Worm (Caenorhabditis elegans) whole organism, L1 larva: ENCODE measurements around the gene pola-1.
A peak's percentile ranks its signal among the peaks of the same experiment; 100 is the strongest.

Source experiments
- C16A3.4 ChIP-seq: fragments of 150-350 bp; optimal IDR thresholded peaks from 2 replicates; lab custom pipeline; 2014; ENCODE audit warnings: missing biosample characterization, missing genetic modification characterization
- C34B4.2 ChIP-seq: sonication (generic microtip); optimal IDR thresholded peaks from 2 replicates; lab custom pipeline; 2017; ENCODE audit warnings: mild to moderate bottlenecking, missing genetic modification characterization, missing compliant biosample characterization
- F16B12.6 ChIP-seq: fragments of 150-350 bp; optimal IDR thresholded peaks from 2 replicates; lab custom pipeline; 2014; ENCODE audit warnings: missing biosample characterization, missing genetic modification characterization
- alr-1 ChIP-seq: fragments of 200-800 bp; sonication (Bioruptor generic); optimal IDR thresholded peaks from 2 replicates; lab custom pipeline; 2018; ENCODE audit warnings: borderline replicate concordance, mild to moderate bottlenecking, missing genetic modification characterization, missing compliant biosample characterization
- ceh-88 ChIP-seq: fragments of 200-800 bp; sonication (Bioruptor generic); IDR thresholded peaks from 2 replicates; pipeline ENCODE4 v1.3.6; 2022; ENCODE audit warnings: missing genetic modification characterization, missing compliant biosample characterization
- ces-1 ChIP-seq: fragments of 150-350 bp; optimal IDR thresholded peaks from 2 replicates; lab custom pipeline; 2014; ENCODE audit warnings: missing biosample characterization, missing genetic modification reagents, missing genetic modification characterization
- dsc-1 ChIP-seq: sonication (generic microtip); optimal IDR thresholded peaks from 2 replicates; lab custom pipeline; 2016; ENCODE audit warnings: mild to moderate bottlenecking, missing genetic modification characterization, missing compliant biosample characterization
- efl-1 ChIP-seq, 4 experiments: fragments of 150-350 bp; optimal IDR thresholded peaks in 3 of 4; peaks in 1 of 4; 1 replicate in 1 of 4; 2 replicates in 3 of 4; lab custom pipeline; 2014; ENCODE audit warnings: missing biosample characterization in 2 of 4, missing genetic modification characterization in 2 of 4, missing genetic modification reagents in 2 of 4
- egl-27 ChIP-seq, 2 experiments: fragments of 150-350 bp in 1 of 2; sonication (generic microtip); optimal IDR thresholded peaks; 3 replicates each; lab custom pipeline; 2017 to 2018; ENCODE audit warnings: missing biosample characterization in 2 of 2, missing genetic modification characterization in 2 of 2, missing genetic modification reagents in 2 of 2
- elt-2 ChIP-seq: sonication (generic microtip); optimal IDR thresholded peaks from 2 replicates; lab custom pipeline; 2016; ENCODE audit warnings: missing genetic modification characterization, mild to moderate bottlenecking, inconsistent platforms, missing compliant biosample characterization, missing genetic modification reagents
- elt-3 ChIP-seq, 6 experiments: fragments of 150-350 bp in 1 of 6; sonication (generic microtip); optimal IDR thresholded peaks; 2 replicates each; lab custom pipeline; 2017 to 2018; ENCODE audit warnings: missing biosample characterization in 6 of 6, missing genetic modification characterization in 6 of 6, inconsistent platforms in 1 of 6
- fkh-10 ChIP-seq: sonication (generic microtip); optimal IDR thresholded peaks from 2 replicates; lab custom pipeline; 2017; ENCODE audit warnings: missing biosample characterization, missing genetic modification reagents, missing genetic modification characterization
- fkh-4 ChIP-seq: sonication (generic microtip); optimal IDR thresholded peaks from 2 replicates; lab custom pipeline; 2016; ENCODE audit warnings: missing compliant biosample characterization, missing genetic modification characterization, borderline replicate concordance
- grh-1 ChIP-seq: fragments of 200-800 bp; sonication (Bioruptor generic); IDR thresholded peaks from 2 replicates; pipeline ENCODE4 v1.3.6; 2022; ENCODE audit warnings: missing genetic modification reagents, missing genetic modification characterization, missing compliant biosample characterization
- hlh-4 ChIP-seq: sonication (generic microtip); optimal IDR thresholded peaks from 2 replicates; lab custom pipeline; 2016; ENCODE audit warnings: mild to moderate bottlenecking, missing genetic modification characterization, missing compliant biosample characterization
- hpl-2 ChIP-seq: fragments of 150-350 bp; optimal IDR thresholded peaks from 2 replicates; lab custom pipeline; 2014; ENCODE audit warnings: missing biosample characterization, missing genetic modification reagents, missing genetic modification characterization
- lin-13 ChIP-seq: fragments of 150-350 bp; optimal IDR thresholded peaks from 2 replicates; lab custom pipeline; 2014; ENCODE audit warnings: missing biosample characterization, missing genetic modification reagents, missing genetic modification characterization
- lin-14 ChIP-seq: fragments of 200-800 bp; sonication (Bioruptor generic); optimal IDR thresholded peaks from 2 replicates; lab custom pipeline; 2018; ENCODE audit warnings: mild to moderate bottlenecking, missing genetic modification characterization, moderate library complexity, missing compliant biosample characterization
- lin-15B ChIP-seq: fragments of 150-350 bp; sonication (generic microtip); optimal IDR thresholded peaks from 3 replicates; lab custom pipeline; 2014; ENCODE audit warnings: missing biosample characterization, missing genetic modification characterization
- lin-39 ChIP-seq: fragments of 150-350 bp; optimal IDR thresholded peaks from 2 replicates; lab custom pipeline; 2014; ENCODE audit warnings: missing biosample characterization, missing genetic modification reagents, missing genetic modification characterization
- lsy-2 ChIP-seq, 2 experiments: fragments of 150-350 bp; optimal IDR thresholded peaks; 2 replicates each; lab custom pipeline; 2014; ENCODE audit warnings: missing biosample characterization in 2 of 2, missing genetic modification characterization in 2 of 2
- mab-9 ChIP-seq: fragments of 200-800 bp; sonication (Bioruptor generic); IDR thresholded peaks from 2 replicates; pipeline ENCODE4 v1.3.6; 2022; ENCODE audit warnings: missing genetic modification reagents, missing genetic modification characterization, missing compliant biosample characterization
- mep-1 ChIP-seq: fragments of 150-350 bp; optimal IDR thresholded peaks from 2 replicates; lab custom pipeline; 2014; ENCODE audit warnings: missing biosample characterization, missing genetic modification characterization
- nhr-11 ChIP-seq: fragments of 150-350 bp; optimal IDR thresholded peaks from 2 replicates; lab custom pipeline; 2014; ENCODE audit warnings: missing biosample characterization, missing genetic modification characterization
- nhr-12 ChIP-seq: sonication (generic microtip); optimal IDR thresholded peaks from 2 replicates; lab custom pipeline; 2017; ENCODE audit warnings: missing biosample characterization, missing genetic modification characterization
- nhr-47 ChIP-seq: sonication (generic microtip); optimal IDR thresholded peaks from 2 replicates; lab custom pipeline; 2016; ENCODE audit warnings: mild to moderate bottlenecking, missing genetic modification characterization, moderate library complexity, missing compliant biosample characterization
- nhr-76 ChIP-seq: sonication (generic microtip); optimal IDR thresholded peaks from 2 replicates; lab custom pipeline; 2017; ENCODE audit warnings: missing biosample characterization, missing genetic modification characterization
- nhr-77 ChIP-seq: fragments of 150-350 bp; optimal IDR thresholded peaks from 2 replicates; lab custom pipeline; 2014; ENCODE audit warnings: missing biosample characterization, missing genetic modification characterization
- nhr-84 ChIP-seq: sonication (generic microtip); optimal IDR thresholded peaks from 2 replicates; lab custom pipeline; 2017; ENCODE audit warnings: missing biosample characterization, missing genetic modification characterization
- nhr-85 ChIP-seq: sonication (generic microtip); peaks from one replicate; lab custom pipeline; 2016; ENCODE audit warnings: missing genetic modification characterization, inconsistent platforms, missing compliant biosample characterization
- nhr-90 ChIP-seq: sonication (generic microtip); optimal IDR thresholded peaks from 2 replicates; lab custom pipeline; 2016; ENCODE audit warnings: mild to moderate bottlenecking, missing genetic modification characterization, missing compliant biosample characterization; ENCODE audit not compliant: poor library complexity
- pqm-1 ChIP-seq: sonication (generic microtip); optimal IDR thresholded peaks from 3 replicates; lab custom pipeline; 2017; ENCODE audit warnings: missing biosample characterization, missing genetic modification characterization
- skn-1 ChIP-seq: fragments of 150-350 bp; optimal IDR thresholded peaks from 2 replicates; lab custom pipeline; 2014; ENCODE audit warnings: missing biosample characterization, missing genetic modification characterization
- snpc-4 ChIP-seq: fragments of 150-350 bp; optimal IDR thresholded peaks from 2 replicates; lab custom pipeline; 2014; ENCODE audit warnings: missing biosample characterization, missing genetic modification characterization
- snu-23 ChIP-seq: sonication (generic microtip); optimal IDR thresholded peaks from 2 replicates; lab custom pipeline; 2016; ENCODE audit warnings: missing genetic modification characterization, missing compliant biosample characterization
- sox-4 ChIP-seq: sonication (generic microtip); optimal IDR thresholded peaks from 2 replicates; lab custom pipeline; 2016; ENCODE audit warnings: missing genetic modification characterization, missing compliant biosample characterization
- sup-37 ChIP-seq: fragments of 200-800 bp; sonication (Bioruptor generic); optimal IDR thresholded peaks from 2 replicates; lab custom pipeline; 2018; ENCODE audit warnings: mild to moderate bottlenecking, missing genetic modification characterization, missing compliant biosample characterization
- tlp-1 ChIP-seq: fragments of 150-350 bp; optimal IDR thresholded peaks from 2 replicates; lab custom pipeline; 2014; ENCODE audit warnings: missing biosample characterization, missing genetic modification characterization
- unc-62 ChIP-seq: fragments of 150-350 bp; optimal IDR thresholded peaks from 2 replicates; lab custom pipeline; 2014; ENCODE audit warnings: missing biosample characterization, missing genetic modification reagents, missing genetic modification characterization
- unc-86 ChIP-seq: sonication (generic microtip); optimal IDR thresholded peaks from 2 replicates; lab custom pipeline; 2016; ENCODE audit warnings: missing genetic modification characterization, missing compliant biosample characterization
- vab-15 ChIP-seq: sonication (generic microtip); optimal IDR thresholded peaks from 2 replicates; lab custom pipeline; 2017; ENCODE audit warnings: missing genotype, mild to moderate bottlenecking, missing genetic modification characterization, missing compliant biosample characterization
- xbp-1 ChIP-seq: sonication (generic microtip); optimal IDR thresholded peaks from 2 replicates; lab custom pipeline; 2016; ENCODE audit warnings: missing genetic modification characterization, missing compliant biosample characterization
- zag-1 ChIP-seq: fragments of 150-350 bp; optimal IDR thresholded peaks from 2 replicates; lab custom pipeline; 2014; ENCODE audit warnings: missing biosample characterization, missing genetic modification characterization
- zip-4 ChIP-seq: fragments of 200-800 bp; sonication (Bioruptor generic); optimal IDR thresholded peaks from 2 replicates; lab custom pipeline; 2018; ENCODE audit warnings: mild to moderate bottlenecking, missing genetic modification characterization, moderate library complexity, missing compliant biosample characterization

pola-1 gene

DNA sequence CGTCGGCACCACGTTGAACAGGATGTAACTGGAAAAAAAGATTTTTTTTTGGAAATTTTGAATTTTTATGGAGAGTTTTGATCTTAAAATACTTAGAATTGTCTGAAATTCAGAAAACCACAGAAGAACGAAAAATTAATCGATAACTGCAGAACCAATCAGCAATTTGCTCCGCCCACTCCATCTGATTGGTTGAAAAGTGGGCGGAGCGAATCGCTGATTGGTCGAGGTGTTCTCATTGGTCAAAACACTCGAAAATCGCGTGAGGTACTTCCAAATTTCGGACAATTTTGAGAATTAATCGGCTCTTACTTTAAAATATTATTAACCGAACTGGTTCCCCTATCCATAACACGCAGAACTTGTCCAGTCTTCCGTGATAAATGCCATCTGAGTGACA is 46.6 kb upstream of the pola-1 start:
- TF ChIP-seq nhr-77 (tag; lab: Kevin White, UChicago): no peak
- TF ChIP-seq hpl-2 (GFP tag; lab: Kevin White, UChicago): no peak
- TF ChIP-seq efl-1 (optimal IDR thresholded peaks at IDR 0.05; lab: Kevin White, UChicago): no peak
- peak in 1 of 2 experiments; percentile 2 for TF ChIP-seq efl-1 (GFP tag; optimal IDR thresholded peaks at IDR 0.05 in 1 of 2; lab: Kevin White, UChicago)

DNA sequence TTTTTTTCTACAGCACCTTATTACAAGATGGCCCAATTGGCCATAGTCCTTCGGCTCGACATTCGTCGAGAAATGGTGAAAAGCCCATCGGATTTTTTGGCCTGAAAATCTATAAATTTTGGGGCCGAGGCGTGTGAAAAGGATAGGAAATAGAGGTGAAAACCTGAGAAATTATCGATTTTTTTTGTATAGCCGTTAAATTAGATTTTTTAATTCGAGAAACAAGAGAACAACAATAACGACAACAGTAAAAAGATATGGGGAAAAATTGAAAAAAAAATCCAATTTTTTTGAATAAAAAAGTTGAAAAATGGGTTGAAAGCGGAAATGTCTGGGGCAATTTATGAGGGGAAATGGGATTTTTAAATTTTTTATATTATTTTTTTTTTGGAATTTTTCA is 42.4 kb upstream of the pola-1 start, which contains the start of gene hmt-1:
Gene hmt-1, minus strand, starts transcription at position 101 of the 400 bp plus-strand sequence.
- no peak for TF ChIP-seq zag-1 (tag; lab: Kevin White, UChicago)
- TF ChIP-seq unc-62 (GFP tag; lab: Kevin White, UChicago): no peak
- TF ChIP-seq fkh-4 (tag; lab: Kevin White, UChicago): no peak
- no peak for TF ChIP-seq lin-39 (tag; lab: Kevin White, UChicago)
- TF ChIP-seq nhr-84 (tag; lab: Kevin White, UChicago): no peak
- TF ChIP-seq nhr-90: no peak
- TF ChIP-seq sup-37 (GFP tag; lab: Kevin White, UChicago): no peak
- TF ChIP-seq C34B4.2 (tag; lab: Kevin White, UChicago): no peak
- no peak for TF ChIP-seq snpc-4 (tag; lab: Kevin White, UChicago)
- no peak for TF ChIP-seq egl-27 (tag; optimal IDR thresholded peaks at IDR 0.05; lab: Kevin White, UChicago)
- TF ChIP-seq dsc-1 (tag; lab: Kevin White, UChicago): no peak
- no peak for TF ChIP-seq hlh-4 (tag; lab: Kevin White, UChicago)
- no peak for TF ChIP-seq lin-15B (tag; lab: Kevin White, UChicago)
- no peak for TF ChIP-seq ceh-88 (GFP tag; lab: Robert Waterston, UW)
- no peak for TF ChIP-seq nhr-76 (tag; lab: Kevin White, UChicago)
- TF ChIP-seq grh-1: no peak

DNA sequence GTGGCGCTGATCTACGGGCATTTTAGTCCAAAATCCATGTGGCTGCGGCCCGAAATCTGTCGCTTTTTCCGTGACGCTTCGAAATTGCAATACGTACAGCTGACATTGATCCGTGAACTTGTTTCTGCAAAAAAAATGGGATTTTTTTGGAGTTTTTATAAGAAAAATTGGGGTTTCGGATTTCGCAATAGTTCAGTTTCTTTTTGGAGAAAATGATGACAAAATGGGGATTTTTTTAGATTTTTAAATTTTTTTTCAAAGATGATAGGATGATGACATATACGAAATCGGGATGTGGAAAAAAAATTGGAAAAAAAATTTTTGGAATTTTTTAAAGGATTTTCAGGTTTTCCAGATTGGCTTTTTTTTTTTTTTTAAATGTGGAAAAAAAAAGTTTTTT is 41.0 kb upstream of the pola-1 start:
- TF ChIP-seq nhr-12 (tag; lab: Kevin White, UChicago) (no peak), ces-1 (no peak), pqm-1 (tag; lab: Kevin White, UChicago) (no peak), skn-1 (tag; lab: Kevin White, UChicago) (peak; percentile 66), zip-4 (GFP tag; lab: Kevin White, UChicago) (peak; percentile 14)

DNA sequence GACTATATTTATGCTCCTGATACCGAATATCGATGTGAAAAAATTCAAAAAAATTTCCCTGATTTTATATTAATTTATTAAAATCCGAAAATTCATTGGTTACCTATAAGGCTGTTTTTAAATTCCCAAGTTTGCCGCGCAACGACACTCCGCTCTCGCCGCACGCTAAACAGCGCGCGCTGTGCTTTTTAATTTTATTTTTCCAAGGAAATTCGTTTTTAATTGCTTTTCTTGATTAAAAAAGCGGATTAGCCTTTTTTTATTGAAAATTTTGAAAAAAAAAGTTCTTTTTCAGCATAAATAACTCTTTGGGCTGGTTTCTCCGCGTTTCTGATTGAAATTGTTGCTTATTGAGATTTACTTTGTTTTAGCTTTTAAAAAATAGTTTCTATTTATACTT is 34.9 kb upstream of the pola-1 start:
- TF ChIP-seq nhr-47 (tag; lab: Kevin White, UChicago) (no peak), skn-1 (tag; lab: Kevin White, UChicago) (no peak), mab-9 (no peak), efl-1 (optimal IDR thresholded peaks at IDR 0.05; lab: Kevin White, UChicago) (peak in 1 of 2 experiments; percentile 72), efl-1 (GFP tag; optimal IDR thresholded peaks at IDR 0.05 in 1 of 2; lab: Kevin White, UChicago) (no peak)

DNA sequence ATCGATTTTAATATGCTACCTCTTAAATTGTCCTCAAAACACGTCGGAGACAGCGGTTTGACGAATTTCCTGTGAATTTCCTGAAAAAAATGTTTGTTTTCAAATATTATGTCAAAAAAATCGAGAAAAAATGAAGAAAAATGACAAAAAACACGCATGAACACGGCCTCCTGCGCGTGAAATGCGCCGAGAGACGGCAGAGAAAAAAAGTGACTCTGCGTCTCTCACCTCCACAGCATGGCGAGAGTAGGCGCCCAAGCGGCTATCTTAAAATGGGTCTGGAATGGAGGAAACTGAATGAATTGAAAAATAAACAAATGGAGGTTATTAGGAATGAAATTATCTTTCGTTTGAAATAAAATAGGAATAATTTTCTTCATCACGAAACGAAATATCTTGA is 31.5 kb upstream of the pola-1 start:
- TF ChIP-seq nhr-12 (tag; lab: Kevin White, UChicago) (no peak), mep-1 (tag; lab: Kevin White, UChicago) (peak; percentile 72), nhr-85 (peak; percentile 70), mab-9 (peak; percentile 68), lin-13 (GFP tag; lab: Kevin White, UChicago) (peak; percentile 8), elt-2 (tag; lab: Kevin White, UChicago) (peak; percentile 57), sup-37 (GFP tag; lab: Kevin White, UChicago) (peak; percentile 34), xbp-1 (tag; lab: Kevin White, UChicago) (peak; percentile 75), C16A3.4 (tag; lab: Kevin White, UChicago) (peak; percentile 29), alr-1 (peak; percentile 43), snu-23 (GFP tag; lab: Kevin White, UChicago) (peak; percentile 86), F16B12.6 (peak; percentile 59), lsy-2 (tag; optimal IDR thresholded peaks at IDR 0.05; lab: Kevin White, UChicago) (peak; percentile 61 to 74), tlp-1 (tag; lab: Kevin White, UChicago) (no peak), elt-3 (tag; optimal IDR thresholded peaks at IDR 0.05; lab: Kevin White, UChicago) (peak in 1 of 6 experiments; percentile 45), nhr-11 (tag; lab: Kevin White, UChicago) (peak; percentile 38), nhr-84 (tag; lab: Kevin White, UChicago) (no peak), snpc-4 (tag; lab: Kevin White, UChicago) (peak; percentile 74), zag-1 (tag; lab: Kevin White, UChicago) (no peak), skn-1 (tag; lab: Kevin White, UChicago) (peak; percentile 55), vab-15 (tag; lab: Kevin White, UChicago) (peak; percentile 82), unc-86 (tag; lab: Kevin White, UChicago) (peak; percentile 77), fkh-10 (peak; percentile 49), sox-4 (tag; lab: Kevin White, UChicago) (peak; percentile 53), lin-14 (no peak)
